Worm (Caenorhabditis elegans): ENCODE results near the gene K08D8.11.

ce11 chrIV:12855248-12855647, 39.8 kb upstream of the K08D8.11 start, which contains the start of gene nstp-5:
- TF ChIP-seq skn-1 (tag; optimal IDR thresholded peaks at IDR 0.05) (no peak), hmg-11 (tag; optimal IDR thresholded peaks at IDR 0.05) (no peak), lin-15B (tag; optimal IDR thresholded peaks at IDR 0.05) (no peak), nhr-237 (tag; optimal IDR thresholded peaks at IDR 0.05) (no peak), fkh-2 (tag; optimal IDR thresholded peaks at IDR 0.05) (no peak), nhr-76 (tag; optimal IDR thresholded peaks at IDR 0.05) (no peak), nhr-11 (tag; optimal IDR thresholded peaks at IDR 0.05) (no peak)

Measured in whole organism, L3 larva.